Fruit fly (Drosophila melanogaster) S2 (cell line): Measurements from ENCODE around the gene ATPsynD.

Source experiments
- CG8478 ChIP-seq: fragments of >200 bp; optimal IDR thresholded peaks from 2 replicates; lab custom pipeline; 2018
- CTCF ChIP-seq, 2 experiments: fragments of >200 bp; optimal IDR thresholded peaks; 2 replicates each; lab custom pipeline; 2018

ATPsynD gene

dm6 chr3R:19098272-19098671, 3.5 kb downstream of the ATPsynD start:
- TF ChIP-seq CTCF (optimal IDR thresholded peaks at IDR 0.05; lab: Kevin White, UChicago) (no peak), CG8478 (lab: Kevin White, UChicago) (no peak)

- TF ChIP-seq CTCF (optimal IDR thresholded peaks at IDR 0.05; lab: Kevin White, UChicago) (no peak), CG8478 (lab: Kevin White, UChicago) (no peak)
Measured at dm6 chr3R:19100098-19100497, 5.3 kb downstream of the ATPsynD start.

DNA sequence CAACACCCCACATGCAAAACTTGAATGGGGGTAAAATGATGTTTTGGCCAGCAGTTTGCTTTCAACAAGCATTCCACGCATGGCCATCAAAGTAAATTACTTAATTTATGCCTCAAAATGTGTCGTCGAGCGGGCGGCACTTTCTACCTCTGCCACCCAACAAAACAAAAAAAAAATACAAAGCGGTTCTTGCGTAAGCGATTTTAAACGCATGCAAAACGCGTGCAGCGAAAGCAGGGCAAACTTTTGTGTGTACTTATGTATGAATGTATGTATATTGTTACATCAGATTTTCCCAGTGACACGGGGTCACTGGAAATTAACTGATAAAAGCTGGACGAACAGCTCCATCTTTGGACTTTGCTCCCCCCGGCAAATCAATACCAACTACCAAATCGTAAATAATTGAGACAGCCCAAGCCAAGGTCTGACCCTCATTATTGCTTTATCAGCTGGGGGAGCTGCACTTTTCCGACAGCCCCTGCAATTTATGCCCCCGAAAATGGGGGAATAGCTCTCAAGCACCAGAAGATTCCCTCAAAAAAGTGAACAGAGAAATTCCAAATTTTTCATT, 6.6 kb downstream of the ATPsynD start:
- TF ChIP-seq CG8478 (lab: Kevin White, UChicago) (no peak), CTCF (optimal IDR thresholded peaks at IDR 0.05; lab: Kevin White, UChicago) (no peak)

DNA sequence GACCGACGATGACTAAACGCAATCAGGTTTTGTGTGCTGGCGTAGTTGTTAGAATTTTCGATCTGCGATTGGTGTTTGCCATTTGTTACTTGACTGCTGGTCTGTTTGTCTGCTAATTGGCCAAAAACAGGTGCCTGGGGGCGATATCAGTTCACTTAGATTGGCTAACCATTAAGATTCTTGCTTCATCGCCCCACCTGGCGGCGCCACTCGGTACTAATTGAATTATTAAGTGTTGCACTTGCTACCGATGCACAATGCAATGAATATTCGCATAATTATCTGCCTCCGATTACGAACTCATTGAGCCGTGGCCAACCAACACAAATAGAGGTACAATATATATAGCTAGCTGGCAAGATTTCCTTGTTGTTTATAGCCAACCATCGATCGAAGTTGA, 8.4 kb downstream of the ATPsynD start:
- peak; percentile 63 to 66 for TF ChIP-seq CTCF (optimal IDR thresholded peaks at IDR 0.05; lab: Kevin White, UChicago)
- no peak for TF ChIP-seq CG8478 (lab: Kevin White, UChicago)

DNA sequence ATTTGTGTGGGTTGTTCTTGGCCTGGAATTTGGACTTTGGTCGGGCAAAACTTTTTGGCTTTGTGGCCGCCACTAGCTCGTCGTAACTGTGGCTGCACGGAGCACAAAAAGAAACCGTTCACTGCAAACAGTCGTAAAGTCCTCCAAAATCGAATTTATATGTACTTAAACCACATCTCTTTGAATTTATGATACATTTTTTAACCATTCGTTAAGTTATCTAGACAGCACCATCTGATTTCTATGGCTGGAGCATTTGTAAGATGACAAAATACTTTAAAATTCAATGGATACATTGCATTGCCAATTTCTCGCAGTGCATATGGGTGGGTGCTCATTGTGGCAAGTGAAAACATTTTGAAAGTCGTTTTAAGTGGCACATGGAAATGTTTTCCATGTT, 9.3 kb downstream of the ATPsynD start:
- TF ChIP-seq CG8478 (lab: Kevin White, UChicago) (no peak), CTCF (optimal IDR thresholded peaks at IDR 0.05; lab: Kevin White, UChicago) (no peak)

- TF ChIP-seq CG8478 (lab: Kevin White, UChicago) (no peak), CTCF (optimal IDR thresholded peaks at IDR 0.05; lab: Kevin White, UChicago) (no peak)
Measured at dm6 chr3R:19105821-19106220, 11.0 kb downstream of the ATPsynD start.

dm6 chr3R:19106452-19106851, 11.7 kb downstream of the ATPsynD start:
- TF ChIP-seq CTCF (optimal IDR thresholded peaks at IDR 0.05; lab: Kevin White, UChicago) (no peak), CG8478 (lab: Kevin White, UChicago) (no peak)

dm6 chr3R:19107058-19107457, 12.3 kb downstream of the ATPsynD start:
- TF ChIP-seq CG8478 (lab: Kevin White, UChicago) (no peak), CTCF (optimal IDR thresholded peaks at IDR 0.05; lab: Kevin White, UChicago) (no peak)

dm6 chr3R:19108126-19108525, 13.3 kb downstream of the ATPsynD start:
- TF ChIP-seq CG8478 (lab: Kevin White, UChicago) (no peak), CTCF (optimal IDR thresholded peaks at IDR 0.05; lab: Kevin White, UChicago) (no peak)

DNA sequence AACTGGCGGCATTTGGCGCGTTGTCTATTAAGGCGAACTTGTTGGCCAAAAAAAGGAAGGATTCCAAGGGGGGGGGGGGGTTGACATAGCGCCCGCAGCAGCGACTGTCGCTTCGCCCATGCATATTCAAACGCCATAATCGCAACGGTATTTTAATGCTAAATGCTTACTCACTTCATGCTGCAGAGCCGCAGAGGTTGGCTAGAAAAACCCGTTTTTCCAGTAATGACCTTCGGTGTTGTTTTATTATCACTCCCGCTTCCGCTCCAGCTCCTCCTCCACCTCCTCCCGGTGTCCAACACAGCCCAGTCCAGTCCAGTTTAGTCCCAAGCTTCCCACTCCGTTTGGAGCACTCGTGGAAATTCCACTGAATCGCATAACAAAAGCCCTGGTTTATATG, 16.4 kb downstream of the ATPsynD start:
- TF ChIP-seq CG8478 (lab: Kevin White, UChicago) (no peak), CTCF (optimal IDR thresholded peaks at IDR 0.05; lab: Kevin White, UChicago) (no peak)

dm6 chr3R:19112372-19112771, 17.6 kb downstream of the ATPsynD start:
- TF ChIP-seq CTCF (optimal IDR thresholded peaks at IDR 0.05; lab: Kevin White, UChicago), result no peak
- no peak for TF ChIP-seq CG8478 (lab: Kevin White, UChicago)

dm6 chr3R:19113836-19114235, 19.0 kb downstream of the ATPsynD start:
- TF ChIP-seq CG8478 (lab: Kevin White, UChicago), result no peak
- no peak for TF ChIP-seq CTCF (optimal IDR thresholded peaks at IDR 0.05; lab: Kevin White, UChicago)

DNA sequence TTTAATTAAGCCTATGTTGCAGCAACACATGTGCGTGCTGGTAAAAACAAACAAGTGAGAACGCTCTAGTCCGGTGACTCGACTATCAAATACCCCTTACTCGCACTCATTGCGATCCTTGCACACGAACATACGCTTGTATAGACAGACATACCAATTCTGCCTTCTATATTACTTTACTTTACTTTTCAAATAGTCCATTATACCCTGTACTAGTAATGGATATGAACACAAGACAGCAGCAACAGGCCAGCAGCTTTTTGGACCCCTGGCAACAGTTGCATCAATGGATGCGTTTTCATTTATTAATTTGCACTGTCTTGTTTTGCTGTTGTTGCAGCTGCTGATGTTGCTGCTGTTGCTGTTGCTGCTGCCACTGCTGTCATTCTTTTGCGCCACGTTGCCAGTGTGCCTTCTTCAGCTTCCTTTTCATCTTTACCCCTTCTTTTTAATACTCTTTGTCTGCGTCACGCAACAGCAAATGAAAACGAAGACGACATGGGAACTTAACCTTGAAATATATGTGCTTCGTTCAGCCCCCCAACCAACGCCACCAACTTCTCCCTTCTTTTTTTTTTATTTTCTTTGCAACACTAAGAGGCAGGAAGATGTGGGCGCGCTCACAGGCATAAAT, 23.8 kb downstream of the ATPsynD start:
- TF ChIP-seq CG8478 (lab: Kevin White, UChicago) (no peak), CTCF (optimal IDR thresholded peaks at IDR 0.05; lab: Kevin White, UChicago) (no peak)

DNA sequence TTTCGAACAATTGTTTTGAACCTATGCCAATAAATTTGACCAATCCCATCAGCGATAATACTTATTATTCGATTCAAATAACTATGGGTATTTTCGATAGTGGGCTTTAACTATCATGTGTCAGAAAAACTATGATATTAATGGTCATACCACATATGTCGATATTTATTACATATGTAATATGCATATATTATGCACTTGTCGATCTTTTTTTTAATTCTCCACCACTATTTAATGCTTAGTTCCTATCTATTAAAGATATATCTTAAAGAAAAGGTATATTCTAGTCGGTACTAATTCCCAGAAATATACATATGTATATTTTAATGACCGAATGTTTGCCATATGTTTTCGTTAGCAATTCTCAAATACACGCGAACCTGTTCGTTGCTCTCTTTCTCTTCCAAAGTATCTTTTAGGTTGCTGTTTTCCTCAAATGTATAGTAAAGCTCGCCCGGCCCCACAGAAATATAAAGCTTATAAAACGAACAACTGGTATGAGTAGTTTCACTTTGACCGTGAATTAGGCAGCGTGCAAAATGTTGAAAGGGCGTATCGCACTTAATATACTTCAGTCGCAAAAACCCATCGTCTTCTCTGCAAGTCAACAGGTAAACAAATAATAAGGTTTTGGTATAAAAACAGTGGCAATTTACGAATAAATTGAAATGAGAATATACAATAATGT, 37.5 kb downstream of the ATPsynD start, which contains the start of gene Cyp12a5:
Gene Cyp12a5, plus strand, starts transcription at position 503 of the 688 bp plus-strand sequence.
- no peak for TF ChIP-seq CG8478 (lab: Kevin White, UChicago)
- TF ChIP-seq CTCF (optimal IDR thresholded peaks at IDR 0.05; lab: Kevin White, UChicago), result no peak

dm6 chr3R:19134957-19135356, 40.2 kb downstream of the ATPsynD start, which contains the start of gene Cyp12a4:
Cyp12a4 (plus strand) TSS chr3R:19135158.
- no peak for TF ChIP-seq CTCF (optimal IDR thresholded peaks at IDR 0.05; lab: Kevin White, UChicago)
- TF ChIP-seq CG8478 (lab: Kevin White, UChicago), result no peak
